Fruit fly (Drosophila melanogaster) whole organism, prepupa: ENCODE results near the gene Calr.

Experiments
- CG16779 ChIP-seq: fragments of 200-800 bp; sonication (Bioruptor generic); optimal IDR thresholded peaks from 3 replicates; lab custom pipeline; 2017; ENCODE audit warnings: missing biosample characterization, mild to moderate bottlenecking, missing genetic modification characterization
- CG6854 ChIP-seq: fragments of 200-800 bp; sonication (Bioruptor generic); optimal IDR thresholded peaks from 2 replicates; lab custom pipeline; 2017; ENCODE audit warnings: missing biosample characterization, mild to moderate bottlenecking, missing genetic modification characterization
- CG7368 ChIP-seq: fragments of 200-800 bp; sonication (Bioruptor generic); optimal IDR thresholded peaks from 3 replicates; lab custom pipeline; 2016; ENCODE audit warnings: missing biosample characterization, missing genetic modification characterization
- CG9139 ChIP-seq: fragments of 200-800 bp; sonication (Bioruptor generic); optimal IDR thresholded peaks from 3 replicates; lab custom pipeline; 2017; ENCODE audit warnings: missing biosample characterization, mild to moderate bottlenecking, missing genetic modification characterization
- Eip75B ChIP-seq: fragments of 200-800 bp; sonication (Bioruptor generic); optimal IDR thresholded peaks from 3 replicates; lab custom pipeline; 2016; ENCODE audit warnings: missing biosample characterization, missing genetic modification characterization
- Eip93F ChIP-seq: fragments of 200-800 bp; sonication (Bioruptor generic); optimal IDR thresholded peaks from 2 replicates; lab custom pipeline; 2016; ENCODE audit warnings: missing biosample characterization, mild to moderate bottlenecking, missing genetic modification characterization
- Gug ChIP-seq: fragments of 200-800 bp; sonication (Bioruptor generic); IDR thresholded peaks from 2 replicates; pipeline ENCODE4 v1.3.6; 2022; ENCODE audit warnings: missing biosample characterization, missing genetic modification characterization
- Lpt ChIP-seq: fragments of 200-800 bp; sonication (Bioruptor generic); optimal IDR thresholded peaks from 3 replicates; lab custom pipeline; 2016; ENCODE audit warnings: missing biosample characterization, missing genetic modification characterization
- OdsH ChIP-seq: fragments of 200-800 bp; sonication (Bioruptor generic); optimal IDR thresholded peaks from 3 replicates; lab custom pipeline; 2016; ENCODE audit warnings: missing biosample characterization, missing genetic modification characterization
- Smox ChIP-seq: fragments of 200-800 bp; sonication (Bioruptor generic); optimal IDR thresholded peaks from 3 replicates; lab custom pipeline; 2016; ENCODE audit warnings: missing biosample characterization, missing genetic modification characterization
- eg ChIP-seq: fragments of 200-800 bp; sonication (Bioruptor generic); IDR thresholded peaks from 3 replicates; pipeline ENCODE4 v1.3.6; 2022; ENCODE audit warnings: missing biosample characterization, missing genetic modification characterization

- no peak for TF ChIP-seq OdsH (GFP tag; lab: Kevin White, UChicago)
- TF ChIP-seq Eip75B: no peak
- no peak for TF ChIP-seq CG7368 (GFP tag; lab: Kevin White, UChicago)
- TF ChIP-seq CG9139 (GFP tag; lab: Kevin White, UChicago): no peak
- no peak for TF ChIP-seq CG6854 (GFP tag; lab: Kevin White, UChicago)
- TF ChIP-seq CG16779 (tag; lab: Kevin White, UChicago): no peak
- TF ChIP-seq Gug (GFP tag; lab: Robert Waterston, UW): no peak
- no peak for TF ChIP-seq Lpt (GFP tag; lab: Kevin White, UChicago)
- no peak for TF ChIP-seq Eip93F (GFP tag; lab: Kevin White, UChicago)
- TF ChIP-seq eg (GFP tag; lab: Robert Waterston, UW): no peak
- TF ChIP-seq Smox (GFP tag; lab: Kevin White, UChicago): no peak
These were observed 22.4 kb downstream of the Calr start for dm6 chr3R:9608206-9608605.
